Fruit fly (Drosophila melanogaster) S2 (cell line): ENCODE measurements around the gene zyd.

Experiments used
- CG8478 ChIP-seq: fragments of >200 bp; optimal IDR thresholded peaks from 2 replicates; lab custom pipeline; 2018
- CTCF ChIP-seq, 2 experiments: fragments of >200 bp; optimal IDR thresholded peaks; 2 replicates each; lab custom pipeline; 2018

Gene zyd

dm6 chrX:23022598-23022997 lies at the start of gene zyd:
TSS of gene zyd (plus strand) at chrX:23022898.
- TF ChIP-seq CTCF (optimal IDR thresholded peaks at IDR 0.05; lab: Kevin White, UChicago) (no peak), CG8478 (lab: Kevin White, UChicago) (no peak)

DNA sequence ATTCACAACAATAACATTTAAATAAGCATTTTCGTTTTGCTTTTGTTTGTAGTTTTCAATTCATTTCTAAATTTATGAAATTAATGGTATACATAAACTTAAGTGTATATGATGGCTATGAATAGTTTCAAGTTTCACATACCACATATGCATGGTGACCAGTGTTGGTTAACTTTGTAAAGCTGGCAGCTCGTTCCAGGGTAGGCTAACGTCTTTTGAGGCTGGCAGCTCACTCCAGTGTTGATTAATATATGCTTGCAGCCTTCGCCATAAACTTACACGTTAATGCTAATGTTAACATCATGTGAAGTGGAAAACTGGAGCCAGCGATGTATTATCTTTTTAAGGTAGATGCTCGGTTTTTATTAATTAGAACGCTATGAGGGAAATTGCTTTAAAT lies 41.2 kb upstream of the zyd start:
- TF ChIP-seq CG8478 (lab: Kevin White, UChicago): no peak
- no peak for TF ChIP-seq CTCF (optimal IDR thresholded peaks at IDR 0.05; lab: Kevin White, UChicago)

- TF ChIP-seq CG8478 (lab: Kevin White, UChicago): no peak
Measured at dm6 chrX:23004598-23005469, 17.9 kb upstream of the zyd start, which contains the start of the genes stnA and stnB. TSS of gene stnA (minus strand) at chrX:23004648. TSS of gene stnB (minus strand) at chrX:23004648.

- TF ChIP-seq CTCF (optimal IDR thresholded peaks at IDR 0.05; lab: Kevin White, UChicago) (no peak), CG8478 (lab: Kevin White, UChicago) (no peak)
Measured at dm6 chrX:23006925-23007324, 15.8 kb upstream of the zyd start.

dm6 chrX:23007399-23007798 lies 15.3 kb upstream of the zyd start:
- TF ChIP-seq CTCF (optimal IDR thresholded peaks at IDR 0.05; lab: Kevin White, UChicago) (no peak), CG8478 (lab: Kevin White, UChicago) (no peak)

DNA sequence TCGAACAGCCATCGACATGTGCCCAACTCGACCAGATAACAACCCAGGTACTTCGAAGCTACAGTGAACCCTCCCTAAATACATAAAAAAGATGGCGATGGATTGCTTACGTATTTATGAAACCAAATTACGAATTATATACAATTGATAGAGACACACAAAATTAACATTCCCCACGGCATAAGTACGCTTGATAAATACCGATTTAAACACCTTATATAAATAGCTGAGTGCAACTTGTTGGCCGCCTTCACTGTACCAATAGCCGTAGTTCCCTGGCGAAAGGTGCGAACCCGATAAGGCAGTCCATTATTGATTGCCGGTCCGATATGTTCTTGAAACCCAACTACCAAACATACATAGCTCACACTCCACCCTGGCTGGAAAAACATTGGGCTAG lies 12.0 kb upstream of the zyd start:
- TF ChIP-seq CG8478 (lab: Kevin White, UChicago): no peak
- no peak for TF ChIP-seq CTCF (optimal IDR thresholded peaks at IDR 0.05; lab: Kevin White, UChicago)

DNA sequence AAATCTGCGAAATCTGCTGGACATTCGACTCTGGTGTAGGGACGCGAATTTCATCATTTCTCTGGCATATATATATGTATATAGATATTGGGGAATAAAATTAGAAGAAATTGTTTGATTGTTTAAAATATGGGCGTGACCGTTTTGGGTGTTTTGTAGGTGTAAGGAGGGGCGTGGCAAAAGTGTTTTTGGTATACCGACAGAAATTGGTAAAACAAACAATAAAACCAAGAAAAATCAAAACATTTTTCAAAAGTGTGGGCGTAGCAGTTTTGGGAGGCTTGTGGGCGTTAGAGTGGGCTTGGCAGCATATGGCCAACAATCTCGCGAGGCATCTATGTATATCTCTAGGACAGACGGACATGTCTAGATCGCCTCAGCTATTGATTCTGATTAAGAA lies 11.5 kb upstream of the zyd start, which contains the start of gene FucTC:
Gene FucTC (minus strand): TSS at position 101 of the 400 bp plus-strand sequence.
- TF ChIP-seq CTCF (optimal IDR thresholded peaks at IDR 0.05; lab: Kevin White, UChicago): no peak

dm6 chrX:23011859-23012258 lies 10.8 kb upstream of the zyd start:
- no peak for TF ChIP-seq CG8478 (lab: Kevin White, UChicago)

DNA sequence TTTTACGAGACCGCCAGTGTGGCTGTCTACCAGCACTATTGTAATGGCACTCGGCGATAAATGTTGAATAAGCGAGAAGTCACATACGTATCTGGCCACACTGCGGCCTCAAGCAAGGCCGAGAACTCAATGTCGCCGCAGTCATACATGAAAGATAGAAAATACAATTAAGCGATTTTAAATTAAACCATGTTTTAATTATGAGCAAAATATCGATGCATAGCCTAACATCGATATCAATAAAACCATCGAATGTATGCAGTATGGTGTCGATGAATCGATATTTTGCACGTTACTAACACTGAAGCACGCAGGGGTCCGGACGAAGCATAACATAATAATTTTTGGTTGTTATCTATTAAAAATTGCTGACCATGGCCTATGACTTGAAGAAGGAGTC lies 9.5 kb upstream of the zyd start, which contains the start of the genes Rab21 and Coa7:
Gene Rab21 (minus strand): TSS at position 202 of the 400 bp plus-strand sequence.
Gene Coa7 (plus strand): TSS at position 288 of the 400 bp plus-strand sequence.
- TF ChIP-seq CG8478 (lab: Kevin White, UChicago) (no peak), CTCF (optimal IDR thresholded peaks at IDR 0.05; lab: Kevin White, UChicago) (no peak)

DNA sequence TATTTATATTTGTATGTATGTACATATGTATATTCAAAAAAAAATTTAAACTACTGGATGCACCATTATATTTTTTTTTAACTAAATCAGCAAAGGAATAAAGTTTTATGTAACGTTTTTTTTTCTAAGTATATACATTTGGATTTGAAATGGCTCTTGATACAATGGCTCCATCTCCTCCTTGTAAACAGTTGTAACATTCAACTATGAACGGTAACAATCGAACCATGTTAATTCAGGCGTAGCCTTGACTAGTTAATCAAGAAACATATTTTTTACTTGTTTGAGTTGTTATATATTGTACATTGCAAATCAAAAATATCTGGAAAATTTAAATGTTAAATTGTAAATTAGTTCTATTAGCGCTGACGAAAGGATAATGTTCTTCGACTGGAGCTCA lies 13.1 kb downstream of the zyd start, which contains the start of gene CG12061:
Gene CG12061 (plus strand): TSS at position 301 of the 400 bp plus-strand sequence.
- TF ChIP-seq CG8478 (lab: Kevin White, UChicago) (no peak), CTCF (optimal IDR thresholded peaks at IDR 0.05; lab: Kevin White, UChicago) (no peak)

DNA sequence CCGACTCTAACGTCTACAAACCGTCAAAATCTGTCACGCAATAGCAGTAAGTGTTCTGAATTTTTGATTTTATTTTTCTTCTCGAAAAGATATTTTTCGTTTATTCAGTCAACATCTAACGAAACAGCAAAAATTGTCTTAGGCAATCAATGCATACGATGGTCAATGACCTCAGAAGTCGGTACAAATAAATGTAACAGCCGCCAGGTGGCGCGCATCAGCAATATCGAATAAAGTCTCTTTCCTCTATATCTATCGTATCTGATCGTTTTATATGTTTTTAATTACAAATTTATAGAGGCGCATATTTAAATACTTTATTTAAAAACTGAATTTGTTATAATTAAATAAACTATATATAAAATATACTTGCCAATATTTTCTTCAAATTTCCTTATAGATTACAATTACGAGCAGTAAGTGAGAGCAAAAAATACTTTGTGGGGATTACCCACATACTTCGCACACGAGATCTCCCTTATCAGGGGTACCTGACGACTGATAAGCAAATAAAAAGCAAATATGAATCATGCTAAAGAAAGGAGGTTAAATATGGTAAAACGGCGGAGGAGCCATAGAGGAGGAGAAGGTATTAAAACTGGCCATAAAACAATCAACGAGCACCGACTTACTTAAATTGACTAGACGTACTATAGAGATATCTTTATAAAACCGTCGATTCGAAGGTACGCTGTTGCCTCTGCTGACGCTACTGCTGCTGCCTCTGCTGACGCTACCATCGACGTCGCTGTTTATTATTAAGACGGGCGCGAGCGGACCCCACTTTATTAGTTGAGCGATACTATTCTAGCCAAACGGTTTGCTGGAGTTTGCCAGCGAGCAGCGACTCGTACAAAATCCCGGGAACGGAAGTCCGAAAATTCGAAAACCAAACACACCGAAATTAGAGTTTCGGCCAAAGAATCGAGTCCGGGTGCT lies 45.1 kb downstream of the zyd start, which contains the start of gene CG17167:
Gene CG17167 (plus strand): TSS at position 781 of the 939 bp plus-strand sequence.
- peak; percentile 24 to 76 for TF ChIP-seq CTCF (optimal IDR thresholded peaks at IDR 0.05; lab: Kevin White, UChicago)
- no peak for TF ChIP-seq CG8478 (lab: Kevin White, UChicago)

dm6 chrX:23071237-23071688 lies 48.6 kb downstream of the zyd start:
- no peak for TF ChIP-seq CG8478 (lab: Kevin White, UChicago)
- no peak for TF ChIP-seq CTCF (optimal IDR thresholded peaks at IDR 0.05; lab: Kevin White, UChicago)

dm6 chrX:23073402-23073801 lies 50.7 kb downstream of the zyd start:
- TF ChIP-seq CG8478 (lab: Kevin White, UChicago): no peak
- TF ChIP-seq CTCF (optimal IDR thresholded peaks at IDR 0.05; lab: Kevin White, UChicago): no peak

DNA sequence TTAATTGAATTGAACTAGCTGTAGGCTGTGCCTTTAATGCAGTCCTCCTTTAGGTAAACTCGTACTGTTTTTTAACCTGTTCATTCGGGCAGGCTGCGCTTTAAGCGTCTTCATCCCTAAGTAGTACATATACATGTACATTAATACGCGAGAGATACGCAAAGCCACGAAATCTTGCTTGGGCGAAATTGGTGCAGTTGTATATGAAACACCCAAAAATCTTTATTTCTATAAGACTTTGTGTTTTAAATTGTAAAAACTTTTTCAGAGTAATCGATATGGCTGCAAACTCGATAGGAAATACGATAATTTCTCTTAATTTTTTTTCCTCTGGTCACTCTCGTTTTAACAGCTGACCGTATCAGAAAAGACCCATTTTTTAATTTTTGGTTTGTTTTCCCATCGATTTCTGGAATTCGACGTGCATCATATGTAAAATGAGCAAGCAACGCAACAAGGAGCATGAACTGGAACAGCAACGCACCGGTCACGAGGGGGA lies 59.8 kb downstream of the zyd start, which contains the start of the genes CG17163 and CG17168:
Gene CG17163 (minus strand): TSS at position 303 of the 499 bp plus-strand sequence.
Gene CG17168 (plus strand): TSS at position 332 of the 499 bp plus-strand sequence.
- TF ChIP-seq CTCF (optimal IDR thresholded peaks at IDR 0.05; lab: Kevin White, UChicago) (no peak), CG8478 (lab: Kevin White, UChicago) (no peak)
